Worm (Caenorhabditis elegans): ENCODE measurements around the gene nhr-235.

The nhr-235 gene

DNA sequence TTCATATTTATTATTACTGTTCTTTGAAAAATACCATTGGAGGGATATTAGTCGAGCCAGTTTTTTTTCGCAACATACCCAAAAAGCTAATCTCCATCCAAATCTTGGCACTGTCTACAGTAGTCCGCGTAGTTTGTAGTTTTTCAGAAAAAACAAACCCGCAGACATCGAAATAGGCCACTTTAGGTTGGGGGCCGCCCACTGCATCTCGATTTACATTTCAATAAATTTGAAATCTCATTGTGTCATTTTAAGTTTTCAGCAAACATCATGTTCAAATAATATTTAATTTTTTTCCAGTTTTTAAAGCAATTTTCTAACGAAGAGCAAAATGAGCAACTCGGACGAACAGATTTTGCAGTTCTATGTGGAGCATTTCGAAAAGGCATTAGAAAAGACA lies at the start of gene nhr-235:
nhr-235 (plus strand) TSS at position 301 of the 400 bp plus-strand sequence.
- TF ChIP-seq zip-2 (tag; optimal IDR thresholded peaks at IDR 0.05) (no peak), egl-43 (GFP tag; IDR thresholded peaks at IDR 0.05) (no peak), fkh-10 (GFP tag; optimal IDR thresholded peaks at IDR 0.05) (no peak), mdt-29 (GFP tag; IDR thresholded peaks at IDR 0.05) (no peak), Y48G9A.11 (GFP tag; IDR thresholded peaks at IDR 0.05) (no peak), pha-4 (GFP tag; IDR thresholded peaks at IDR 0.05) (no peak), pha-4 (tag; optimal IDR thresholded peaks at IDR 0.05) (no peak), nhr-76 (tag; optimal IDR thresholded peaks at IDR 0.05) (no peak), Y5F2A.4 (GFP tag; optimal IDR thresholded peaks at IDR 0.05) (no peak), dve-1 (tag; optimal IDR thresholded peaks at IDR 0.05; ENCODE audit: insufficient read depth) (no peak), ceh-44 (GFP tag; IDR thresholded peaks at IDR 0.05) (no peak), daf-16 (GFP tag; optimal IDR thresholded peaks at IDR 0.05) (no peak), daf-16 (tag; optimal IDR thresholded peaks at IDR 0.05) (no peak)

DNA sequence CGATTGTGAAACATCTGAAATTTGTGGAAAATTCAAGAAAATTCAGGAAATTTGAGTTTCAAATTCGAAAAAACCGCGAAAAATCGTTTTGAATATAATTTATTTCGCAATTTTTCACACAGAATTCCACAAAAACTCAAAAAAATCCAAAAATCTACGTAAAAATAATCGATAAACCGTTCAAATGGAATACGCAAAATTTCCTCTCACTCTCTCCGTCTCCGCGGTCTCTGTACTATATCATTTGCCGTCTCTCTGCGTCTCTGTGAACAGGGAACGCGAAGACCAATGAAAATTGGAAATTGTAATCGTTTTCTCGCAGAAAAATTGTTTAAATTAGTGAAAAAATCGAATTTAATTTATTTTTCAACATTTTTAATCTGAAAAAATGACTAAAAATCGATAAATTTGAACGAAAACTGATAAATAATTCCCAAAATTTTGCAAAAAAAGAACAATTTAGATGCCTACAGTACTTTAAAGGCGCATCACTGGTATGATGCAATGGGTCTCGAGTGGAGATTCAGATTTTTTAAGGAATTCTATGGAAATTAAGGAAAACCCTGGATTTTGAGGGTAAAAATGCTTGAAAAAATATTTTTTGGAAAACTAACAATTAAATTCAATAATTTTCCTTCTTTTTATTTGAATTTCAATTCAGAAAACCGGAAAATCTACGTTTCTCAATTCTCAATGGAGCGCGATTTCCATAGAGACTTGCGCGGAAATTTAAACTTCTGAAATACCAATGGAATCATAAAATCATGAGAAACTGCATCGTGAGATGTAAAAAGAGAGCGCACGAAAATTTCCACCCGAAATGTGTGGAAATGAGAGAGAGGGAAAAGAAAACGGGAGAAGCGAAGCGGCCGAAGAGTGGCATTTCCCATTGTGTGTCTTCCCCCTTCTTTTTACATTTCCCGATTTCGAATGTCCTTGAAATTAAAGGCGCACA lies 36.5 kb upstream of the nhr-235 start, which contains the start of the genes ceh-100 and lips-15:
ceh-100 (minus strand) TSS at position 14 of the 955 bp plus-strand sequence.
lips-15 (plus strand) TSS at position 720 of the 955 bp plus-strand sequence.
- TF ChIP-seq T20F7.1 (GFP tag; optimal IDR thresholded peaks at IDR 0.05) (no peak), ztf-11 (tag; optimal IDR thresholded peaks at IDR 0.05) (no peak), mxl-2 (GFP tag; conservative IDR thresholded peaks at IDR 0.05) (no peak), hif-1 (tag; optimal IDR thresholded peaks at IDR 0.05) (peak in 1 of 2 experiments; percentile 47), aha-1 (tag) (peak; percentile 80), R02D3.7 (tag; optimal IDR thresholded peaks at IDR 0.05) (no peak), hlh-30 (tag; optimal IDR thresholded peaks at IDR 0.05; ENCODE audit: insufficient read depth) (peak; percentile 64), dpl-1 (GFP tag; optimal IDR thresholded peaks at IDR 0.05) (peak; percentile 39), nhr-25 (tag; optimal IDR thresholded peaks at IDR 0.05; ENCODE audit: borderline replicate concordance, insufficient read depth) (no peak), arid-1 (GFP tag; conservative IDR thresholded peaks at IDR 0.05) (no peak), ceh-32 (tag; optimal IDR thresholded peaks at IDR 0.05; ENCODE audit: poor library complexity) (no peak), lin-1 (GFP tag; IDR thresholded peaks at IDR 0.05) (no peak), nhr-6 (tag; optimal IDR thresholded peaks at IDR 0.05) (no peak), aly-2 (tag; optimal IDR thresholded peaks at IDR 0.05) (no peak), ceh-20 (GFP tag; IDR thresholded peaks at IDR 0.05) (no peak), ama-1 (optimal IDR thresholded peaks at IDR 0.05) (no peak), nhr-76 (tag; optimal IDR thresholded peaks at IDR 0.05) (no peak), lin-29 (GFP tag; IDR thresholded peaks at IDR 0.05) (no peak), unc-130 (GFP tag; optimal IDR thresholded peaks at IDR 0.05) (no peak), lin-13 (GFP tag; optimal IDR thresholded peaks at IDR 0.05) (no peak)

DNA sequence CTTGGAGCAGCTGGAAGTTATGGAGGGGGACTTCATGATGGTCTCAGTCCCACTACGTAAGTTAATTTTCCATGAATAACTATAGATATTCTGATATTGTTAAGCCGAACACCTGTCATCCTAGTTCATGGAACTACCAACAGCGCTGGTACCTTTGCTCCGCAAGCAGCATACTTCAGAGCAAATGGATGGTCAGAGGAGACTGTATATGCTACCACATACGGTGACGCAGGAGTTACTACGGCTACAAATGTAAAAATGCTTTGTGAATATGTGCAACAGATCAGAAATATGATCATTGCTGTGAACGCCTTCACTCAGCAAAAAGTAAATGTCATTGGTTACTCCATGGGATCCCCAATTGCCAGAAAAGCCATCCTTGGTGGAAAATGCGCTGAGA lies 34.4 kb upstream of the nhr-235 start:
- TF ChIP-seq F26F4.8 (GFP tag; conservative IDR thresholded peaks at IDR 0.05) (no peak), dpl-1 (GFP tag; optimal IDR thresholded peaks at IDR 0.05) (no peak), nhr-28 (tag; optimal IDR thresholded peaks at IDR 0.05) (no peak), unc-62 (GFP tag; optimal IDR thresholded peaks at IDR 0.05 in 1 of 2) (peak in 1 of 2 experiments; percentile 96), unc-62 (tag; optimal IDR thresholded peaks at IDR 0.05) (no peak), fos-1 (tag; optimal IDR thresholded peaks at IDR 0.05) (no peak), ceh-32 (tag; optimal IDR thresholded peaks at IDR 0.05; ENCODE audit: poor library complexity) (no peak), unc-130 (GFP tag; optimal IDR thresholded peaks at IDR 0.05) (no peak), ZK337.2 (GFP tag; IDR thresholded peaks at IDR 0.05) (no peak), nhr-10 (tag; optimal IDR thresholded peaks at IDR 0.05) (no peak), lin-15B (tag; optimal IDR thresholded peaks at IDR 0.05) (no peak), nhr-102 (tag; optimal IDR thresholded peaks at IDR 0.05) (no peak), mxl-2 (GFP tag; conservative IDR thresholded peaks at IDR 0.05) (no peak), Y105C5A.15 (GFP tag; IDR thresholded peaks at IDR 0.05) (0 out of 2 replicates have a peak, but pooled peaks have one; percentile 19), spr-3 (GFP tag; optimal IDR thresholded peaks at IDR 0.05) (no peak)

Data from whole organism, L4 larva.